Fruit fly (Drosophila melanogaster): ENCODE data around the gene CG5412.

Gene CG5412

DNA sequence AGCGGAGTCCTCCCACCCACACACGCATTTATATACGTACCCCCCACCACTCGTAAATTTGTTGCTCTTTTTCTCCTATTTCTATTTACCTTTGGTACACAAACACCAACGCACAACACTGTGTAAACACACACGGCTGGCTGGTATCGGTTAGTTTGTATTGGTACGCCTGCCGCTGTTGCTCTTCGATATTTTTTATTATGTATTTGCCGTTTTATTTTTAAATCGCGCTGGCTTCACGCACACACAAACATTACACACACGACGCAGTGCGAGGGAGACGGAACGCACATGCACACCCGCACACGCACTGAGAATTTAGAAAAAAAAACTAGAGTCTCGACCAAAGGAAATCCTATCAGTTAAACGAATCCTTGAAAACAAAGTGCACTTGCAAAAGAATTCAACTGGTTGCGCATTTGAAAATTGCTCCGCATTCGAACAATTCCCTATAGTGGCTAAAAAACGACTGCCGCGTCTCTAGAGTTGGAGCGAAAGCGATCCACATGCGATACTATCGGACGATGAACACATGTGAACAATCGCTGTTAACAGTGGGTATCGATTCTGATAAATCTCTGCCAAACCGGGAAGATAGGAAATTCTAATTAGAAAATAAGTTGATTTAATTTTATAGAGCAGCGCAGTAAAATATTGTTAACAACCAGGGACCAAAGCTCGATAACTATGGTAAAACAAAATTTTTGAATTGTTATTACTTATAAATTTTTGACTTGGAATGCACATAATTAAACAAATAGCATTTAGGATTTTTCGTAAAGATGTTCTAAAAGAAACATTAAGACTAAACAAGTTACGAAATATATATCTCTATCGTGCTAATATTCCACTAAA is 26.0 kb upstream of the CG5412 start (continued):
- peak; percentile 61 for TF ChIP-seq CG16863 (GFP tag; optimal IDR thresholded peaks at IDR 0.05)
- TF ChIP-seq kay (GFP tag; optimal IDR thresholded peaks at IDR 0.05), result no peak
- no peak for TF ChIP-seq lilli (GFP tag; optimal IDR thresholded peaks at IDR 0.05)
- peak; percentile 53 for TF ChIP-seq dm (GFP tag; optimal IDR thresholded peaks at IDR 0.05)
- peak; percentile 75 for TF ChIP-seq tap (tag; optimal IDR thresholded peaks at IDR 0.05)
- peak; percentile 69 for TF ChIP-seq salm (tag; optimal IDR thresholded peaks at IDR 0.05)
- peak; percentile 25 for TF ChIP-seq D19B (GFP tag; optimal IDR thresholded peaks at IDR 0.05)
- peak; percentile 41 for TF ChIP-seq CG12659 (GFP tag; optimal IDR thresholded peaks at IDR 0.05)
- peak; percentile 52 for TF ChIP-seq CG15269 (tag; optimal IDR thresholded peaks at IDR 0.05)
- TF ChIP-seq ato (GFP tag; IDR thresholded peaks at IDR 0.05; ENCODE audit: partially characterized antibody), result peak; percentile 97
- TF ChIP-seq lmd (GFP tag; IDR thresholded peaks at IDR 0.05), result no peak
- TF ChIP-seq CG7357 (GFP tag; IDR thresholded peaks at IDR 0.05), result no peak
- TF ChIP-seq HHEX (GFP tag; optimal IDR thresholded peaks at IDR 0.05), result peak; percentile 90
- TF ChIP-seq CG17328 (GFP tag; IDR thresholded peaks at IDR 0.05), result peak; percentile 52; the same call in 1 of the 2 replicates
- TF ChIP-seq grn (GFP tag; optimal IDR thresholded peaks at IDR 0.05), result peak; percentile 67
- TF ChIP-seq CG10543 (GFP tag; optimal IDR thresholded peaks at IDR 0.05), result peak; percentile 89
- no peak for TF ChIP-seq phol (tag; optimal IDR thresholded peaks at IDR 0.05)
- TF ChIP-seq CG6765 (GFP tag; optimal IDR thresholded peaks at IDR 0.05), result peak; percentile 77
- peak; percentile 17 for TF ChIP-seq CG3163 (GFP tag; optimal IDR thresholded peaks at IDR 0.05)
- peak; percentile 60; the same call in 2 of the 3 replicates for TF ChIP-seq zfh1 (GFP tag; IDR thresholded peaks at IDR 0.05)
- TF ChIP-seq hbn (GFP tag; IDR thresholded peaks at IDR 0.05; ENCODE audit: partially characterized antibody), result peak; percentile 89
- TF ChIP-seq CG3838 (GFP tag; optimal IDR thresholded peaks at IDR 0.05), result no peak
- peak; percentile 65 for TF ChIP-seq CG4617 (GFP tag; optimal IDR thresholded peaks at IDR 0.05; ENCODE audit: borderline replicate concordance)
- no peak for TF ChIP-seq CG31224 (GFP tag; IDR thresholded peaks at IDR 0.05)
- TF ChIP-seq gce (GFP tag; IDR thresholded peaks at IDR 0.05), result peak; percentile 65; the same call in 1 of the 3 replicates
- TF ChIP-seq Mes4 (GFP tag; optimal IDR thresholded peaks at IDR 0.05), result peak; percentile 57
- peak; percentile 54; the same call in 1 of the 2 replicates for TF ChIP-seq CG32767 (GFP tag; IDR thresholded peaks at IDR 0.05)
- peak; percentile 65 for TF ChIP-seq CG7786 (GFP tag; optimal IDR thresholded peaks at IDR 0.05)
- TF ChIP-seq CG3407 (GFP tag; optimal IDR thresholded peaks at IDR 0.05), result peak; percentile 91
- no peak for TF ChIP-seq usp (GFP tag; optimal IDR thresholded peaks at IDR 0.05)
- peak; percentile 24; the same call in 1 of the 2 replicates for TF ChIP-seq CG6689 (GFP tag; IDR thresholded peaks at IDR 0.05)
- peak; percentile 94 for TF ChIP-seq CG17912 (GFP tag; optimal IDR thresholded peaks at IDR 0.05)
- peak; percentile 95 for TF ChIP-seq BEAF-32 (GFP tag; optimal IDR thresholded peaks at IDR 0.05)
- TF ChIP-seq ash1 (GFP tag; optimal IDR thresholded peaks at IDR 0.05), result peak; percentile 92
- peak; percentile 50 for TF ChIP-seq slp2 (GFP tag; optimal IDR thresholded peaks at IDR 0.05)
- no peak for TF ChIP-seq klu (GFP tag; IDR thresholded peaks at IDR 0.05)
- peak; percentile 66; the same call in 2 of the 3 replicates for TF ChIP-seq so (GFP tag; IDR thresholded peaks at IDR 0.05)
- TF ChIP-seq CG8924 (tag; optimal IDR thresholded peaks at IDR 0.05), result peak; percentile 81
- TF ChIP-seq CG18476 (GFP tag; optimal IDR thresholded peaks at IDR 0.05), result no peak
- TF ChIP-seq Jarid2 (GFP tag; optimal IDR thresholded peaks at IDR 0.05), result peak; percentile 93
- TF ChIP-seq Xrp1 (GFP tag; IDR thresholded peaks at IDR 0.05), result peak; percentile 84
- no peak for TF ChIP-seq Hr39 (optimal IDR thresholded peaks at IDR 0.05)
- no peak for TF ChIP-seq al (GFP tag; IDR thresholded peaks at IDR 0.05)
- TF ChIP-seq Opbp (GFP tag; IDR thresholded peaks at IDR 0.05; ENCODE audit: partially characterized antibody), result peak; percentile 98
- peak; percentile 61; the same call in 2 of the 3 replicates for TF ChIP-seq otp (GFP tag; IDR thresholded peaks at IDR 0.05)
- peak; percentile 44 for TF ChIP-seq tup (GFP tag; optimal IDR thresholded peaks at IDR 0.05)
- no peak for TF ChIP-seq Ssrp (tag; optimal IDR thresholded peaks at IDR 0.05)
- peak; percentile 16 for TF ChIP-seq D19A (tag; optimal IDR thresholded peaks at IDR 0.05)
- no peak for TF ChIP-seq CG8478 (optimal IDR thresholded peaks at IDR 0.05)
- peak; percentile 42 for TF ChIP-seq crc (GFP tag; optimal IDR thresholded peaks at IDR 0.05)

Data from whole organism, embryonic.